Fruit fly (Drosophila melanogaster): ENCODE measurements around the gene Gs1l.

DNA sequence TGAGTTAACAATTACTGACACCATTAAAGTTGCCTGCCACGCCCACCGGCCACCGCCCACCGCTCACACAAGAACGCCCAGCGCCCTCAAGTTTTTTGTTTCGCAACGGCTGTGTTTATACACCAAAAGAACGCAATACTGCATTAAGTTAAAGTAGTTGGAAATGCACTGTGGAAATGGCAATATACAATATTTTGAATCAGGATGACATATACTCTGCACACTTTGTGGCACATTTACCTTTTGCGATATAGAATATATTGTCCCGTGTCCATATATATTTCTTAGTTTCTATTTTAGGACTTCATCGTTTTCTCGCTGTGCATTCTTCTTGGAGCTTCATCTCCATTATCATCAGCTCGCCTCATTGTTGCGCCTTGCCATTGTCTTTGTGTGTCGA is 40.5 kb downstream of the Gs1l start:
- TF ChIP-seq CG11902 (GFP tag; optimal IDR thresholded peaks at IDR 0.05) = no peak
- TF ChIP-seq CG3032 (tag; optimal IDR thresholded peaks at IDR 0.05) = no peak
- TF ChIP-seq cyc (GFP tag; optimal IDR thresholded peaks at IDR 0.05) = peak; percentile 32
- peak in 1 of 2 experiments; percentile 33 for TF ChIP-seq ss (GFP tag; optimal IDR thresholded peaks at IDR 0.05)
- TF ChIP-seq Lpt (GFP tag; optimal IDR thresholded peaks at IDR 0.05) = peak; percentile 23
- TF ChIP-seq OdsH (GFP tag; optimal IDR thresholded peaks at IDR 0.05) = peak; percentile 50
- TF ChIP-seq CG6792 (GFP tag; optimal IDR thresholded peaks at IDR 0.05) = peak; percentile 26
- peak; percentile 47 for TF ChIP-seq Hr4 (GFP tag; optimal IDR thresholded peaks at IDR 0.05)
- TF ChIP-seq Eip75B (GFP tag; optimal IDR thresholded peaks at IDR 0.05) = peak; percentile 53
- TF ChIP-seq Ets96B (tag; optimal IDR thresholded peaks at IDR 0.05) = peak; percentile 62
- TF ChIP-seq Eip93F (GFP tag; optimal IDR thresholded peaks at IDR 0.05) = no peak
- no peak for TF ChIP-seq Hr38 (GFP tag; optimal IDR thresholded peaks at IDR 0.05)
